Worm (Caenorhabditis elegans) whole organism, L3 larva: ENCODE data around the gene ncl-1.

Experiments
- R02D3.7 ChIP-seq: fragments of 150-350 bp; optimal IDR thresholded peaks from 2 replicates; lab custom pipeline; 2014; ENCODE audit warnings: missing biosample characterization, missing genetic modification characterization
- ZK546.5 ChIP-seq: sonication (generic microtip); optimal IDR thresholded peaks from 2 replicates; lab custom pipeline; 2017; ENCODE audit warnings: missing biosample characterization, missing genetic modification characterization
- aly-2 ChIP-seq: fragments of 150-350 bp; optimal IDR thresholded peaks from 2 replicates; lab custom pipeline; 2014; ENCODE audit warnings: missing biosample characterization, missing genetic modification characterization
- ama-1 ChIP-seq: fragments of 150-350 bp; optimal IDR thresholded peaks from 2 replicates; lab custom pipeline; 2018
- ceh-16 ChIP-seq: sonication (generic microtip); optimal IDR thresholded peaks from 2 replicates; lab custom pipeline; 2017; ENCODE audit warnings: missing biosample characterization, missing genetic modification characterization
- ceh-28 ChIP-seq: fragments of 150-350 bp; optimal IDR thresholded peaks from 2 replicates; lab custom pipeline; 2014; ENCODE audit warnings: missing biosample characterization, missing genetic modification reagents, missing genetic modification characterization
- ceh-82 ChIP-seq: fragments of 150-350 bp; optimal IDR thresholded peaks from 2 replicates; lab custom pipeline; 2014; ENCODE audit warnings: missing biosample characterization, missing genetic modification characterization
- daf-12 ChIP-seq: fragments of 150-350 bp; optimal IDR thresholded peaks from 2 replicates; lab custom pipeline; 2014; ENCODE audit warnings: missing biosample characterization, missing genetic modification reagents, missing genetic modification characterization
- egl-27 ChIP-seq: sonication (generic microtip); optimal IDR thresholded peaks from 4 replicates; lab custom pipeline; 2017; ENCODE audit warnings: missing biosample characterization, missing genetic modification reagents, missing genetic modification characterization
- egl-5 ChIP-seq: fragments of 150-350 bp; optimal IDR thresholded peaks from 2 replicates; lab custom pipeline; 2017; ENCODE audit warnings: missing biosample characterization, missing genetic modification reagents, missing genetic modification characterization, inconsistent platforms
- elt-1 ChIP-seq: fragments of 150-350 bp; optimal IDR thresholded peaks from 2 replicates; lab custom pipeline; 2014; ENCODE audit warnings: missing biosample characterization, missing genetic modification characterization
- elt-2 ChIP-seq: sonication (generic microtip); optimal IDR thresholded peaks from 2 replicates; lab custom pipeline; 2016; ENCODE audit warnings: missing genetic modification reagents, mild to moderate bottlenecking, missing genetic modification characterization, missing compliant biosample characterization
- elt-3 ChIP-seq, 3 experiments: fragments of 150-350 bp in 1 of 3; sonication (generic microtip) in 2 of 3; optimal IDR thresholded peaks; 2 replicates in 2 of 3; 4 replicates in 1 of 3; lab custom pipeline; 2014 to 2017; ENCODE audit warnings: missing biosample characterization in 3 of 3, missing genetic modification characterization in 3 of 3
- eor-1 ChIP-seq, 2 experiments: fragments of 150-350 bp; optimal IDR thresholded peaks; 2 replicates each; lab custom pipeline; 2014 to 2018; ENCODE audit warnings: missing biosample characterization in 2 of 2, missing genetic modification characterization in 2 of 2
- fkh-10 ChIP-seq: sonication (generic microtip); optimal IDR thresholded peaks from 2 replicates; lab custom pipeline; 2017; ENCODE audit warnings: missing biosample characterization, missing genetic modification reagents, missing genetic modification characterization
- fos-1 ChIP-seq: fragments of 150-350 bp; optimal IDR thresholded peaks from 2 replicates; lab custom pipeline; 2014; ENCODE audit warnings: missing biosample characterization, missing genetic modification characterization
- hmg-11 ChIP-seq: sonication (generic microtip); optimal IDR thresholded peaks from 2 replicates; lab custom pipeline; 2016; ENCODE audit warnings: missing genetic modification characterization, missing compliant biosample characterization
- jun-1 ChIP-seq: fragments of 150-350 bp; optimal IDR thresholded peaks from 2 replicates; lab custom pipeline; 2014; ENCODE audit warnings: missing biosample characterization, missing genetic modification reagents, missing genetic modification characterization
- lin-15B ChIP-seq: fragments of 150-350 bp; optimal IDR thresholded peaks from 2 replicates; lab custom pipeline; 2014; ENCODE audit warnings: missing biosample characterization, missing genetic modification characterization
- lin-39 ChIP-seq: fragments of 150-350 bp; optimal IDR thresholded peaks from 2 replicates; lab custom pipeline; 2018; ENCODE audit warnings: missing biosample characterization, missing genetic modification reagents, missing genetic modification characterization
- lsy-12 ChIP-seq: sonication (generic microtip); optimal IDR thresholded peaks from 2 replicates; lab custom pipeline; 2016; ENCODE audit warnings: mild to moderate bottlenecking, missing genetic modification characterization, missing compliant biosample characterization
- mdl-1 ChIP-seq: fragments of 150-350 bp; optimal IDR thresholded peaks from 2 replicates; lab custom pipeline; 2014; ENCODE audit warnings: missing biosample characterization, missing genetic modification characterization
- mml-1 ChIP-seq: fragments of 150-350 bp; sonication (generic microtip); optimal IDR thresholded peaks from 3 replicates; lab custom pipeline; 2014; ENCODE audit warnings: missing biosample characterization, missing genetic modification characterization
- nfya-1 ChIP-seq: sonication (generic microtip); optimal IDR thresholded peaks from 2 replicates; lab custom pipeline; 2017; ENCODE audit warnings: missing genetic modification characterization, mild to moderate bottlenecking, missing compliant biosample characterization, antibody characterized with exemption, moderate library complexity; ENCODE audit not compliant: insufficient read depth
- nhr-12 ChIP-seq: fragments of 150-350 bp; optimal IDR thresholded peaks from 2 replicates; lab custom pipeline; 2014; ENCODE audit warnings: missing biosample characterization, missing genetic modification characterization
- nhr-23 ChIP-seq: fragments of 150-350 bp; optimal IDR thresholded peaks from 2 replicates; lab custom pipeline; 2014; ENCODE audit warnings: missing biosample characterization, missing genetic modification reagents, missing genetic modification characterization
- nhr-237 ChIP-seq: fragments of 150-350 bp; optimal IDR thresholded peaks from 2 replicates; lab custom pipeline; 2014; ENCODE audit warnings: missing biosample characterization, missing genetic modification characterization
- nhr-25 ChIP-seq: sonication (generic microtip); optimal IDR thresholded peaks from 2 replicates; lab custom pipeline; 2017; ENCODE audit warnings: missing biosample characterization, missing genetic modification characterization
- nhr-28 ChIP-seq: fragments of 150-350 bp; optimal IDR thresholded peaks from 2 replicates; lab custom pipeline; 2014; ENCODE audit warnings: missing biosample characterization, missing genetic modification characterization
- nhr-43 ChIP-seq: sonication (generic microtip); optimal IDR thresholded peaks from 2 replicates; lab custom pipeline; 2016; ENCODE audit warnings: mild to moderate bottlenecking, missing genetic modification characterization, missing compliant biosample characterization; ENCODE audit not compliant: poor library complexity, severe bottlenecking
- nhr-67 ChIP-seq: fragments of 150-350 bp; optimal IDR thresholded peaks from 2 replicates; lab custom pipeline; 2014; ENCODE audit warnings: missing biosample characterization, missing genetic modification characterization
- nhr-76 ChIP-seq: fragments of 150-350 bp; sonication (generic microtip); optimal IDR thresholded peaks from 5 replicates; lab custom pipeline; 2014; ENCODE audit warnings: missing biosample characterization, missing genetic modification characterization
- nhr-77 ChIP-seq: fragments of 150-350 bp; optimal IDR thresholded peaks from 2 replicates; lab custom pipeline; 2014; ENCODE audit warnings: missing biosample characterization, missing genetic modification characterization
- pha-4 ChIP-seq: fragments of 150-350 bp; optimal IDR thresholded peaks from 2 replicates; lab custom pipeline; 2014; ENCODE audit warnings: missing biosample characterization, missing genetic modification reagents, missing genetic modification characterization
- pqm-1 ChIP-seq: fragments of 150-350 bp; optimal IDR thresholded peaks from 2 replicates; lab custom pipeline; 2017; ENCODE audit warnings: missing biosample characterization, missing genetic modification characterization, inconsistent platforms
- sea-2 ChIP-seq: fragments of 150-350 bp; sonication (generic microtip); optimal IDR thresholded peaks from 4 replicates; lab custom pipeline; 2014; ENCODE audit warnings: missing biosample characterization, missing genetic modification reagents, missing genetic modification characterization
- skn-1 ChIP-seq: fragments of 150-350 bp; optimal IDR thresholded peaks from 2 replicates; lab custom pipeline; 2014; ENCODE audit warnings: missing biosample characterization, missing genetic modification characterization
- snpc-4 ChIP-seq: fragments of 150-350 bp; optimal IDR thresholded peaks from 2 replicates; lab custom pipeline; 2014; ENCODE audit warnings: missing biosample characterization, missing genetic modification characterization
- tbx-2 ChIP-seq: sonication (generic microtip); optimal IDR thresholded peaks from 2 replicates; lab custom pipeline; 2016; ENCODE audit warnings: mild to moderate bottlenecking, missing genetic modification characterization, missing compliant biosample characterization
- unc-39 ChIP-seq: sonication (generic microtip); optimal IDR thresholded peaks from 4 replicates; lab custom pipeline; 2017; ENCODE audit warnings: missing biosample characterization, missing genetic modification characterization
- unc-62 ChIP-seq: fragments of 150-350 bp; sonication (generic microtip); optimal IDR thresholded peaks from 4 replicates; lab custom pipeline; 2014; ENCODE audit warnings: missing biosample characterization, missing genetic modification reagents, missing genetic modification characterization
- zag-1 ChIP-seq: fragments of 150-350 bp; optimal IDR thresholded peaks from 2 replicates; lab custom pipeline; 2014; ENCODE audit warnings: missing biosample characterization, missing genetic modification characterization
- ztf-11 ChIP-seq: fragments of 150-350 bp; optimal IDR thresholded peaks from 2 replicates; lab custom pipeline; 2014; ENCODE audit warnings: missing biosample characterization, missing genetic modification characterization
- ztf-4 ChIP-seq: fragments of 150-350 bp; optimal IDR thresholded peaks from 2 replicates; lab custom pipeline; 2014; ENCODE audit warnings: missing biosample characterization, missing genetic modification characterization

Gene ncl-1

ce11 chrIII:7703474-7703873, 16.1 kb upstream of the ncl-1 start:
- no peak for TF ChIP-seq lin-39 (tag; lab: Kevin White, UChicago)
- TF ChIP-seq nhr-77 (tag; lab: Kevin White, UChicago) = no peak
- no peak for TF ChIP-seq elt-3 (tag; optimal IDR thresholded peaks at IDR 0.05; lab: Kevin White, UChicago)
- no peak for TF ChIP-seq hmg-11 (tag; lab: Kevin White, UChicago)
- no peak for TF ChIP-seq nhr-76
- TF ChIP-seq ztf-4 (tag; lab: Kevin White, UChicago) = no peak
- no peak for TF ChIP-seq ZK546.5 (tag; lab: Kevin White, UChicago)
- no peak for TF ChIP-seq nhr-28 (tag; lab: Kevin White, UChicago)
- no peak for TF ChIP-seq lin-15B (tag; lab: Kevin White, UChicago)
- no peak for TF ChIP-seq elt-1 (tag; lab: Kevin White, UChicago)
- TF ChIP-seq ceh-16 (tag; lab: Kevin White, UChicago) = no peak
- TF ChIP-seq nhr-67 (tag; lab: Kevin White, UChicago) = no peak
- TF ChIP-seq nhr-12 (tag; lab: Kevin White, UChicago) = no peak
- TF ChIP-seq tbx-2 (tag; lab: Kevin White, UChicago) = no peak
- no peak for TF ChIP-seq pqm-1

ce11 chrIII:7709391-7709790, 10.1 kb upstream of the ncl-1 start, which contains the start of gene lin-13:
TSS of gene lin-13 (minus strand) at chrIII:7709491.
- TF ChIP-seq fos-1 (tag; lab: Kevin White, UChicago) (no peak), pqm-1 (no peak), fkh-10 (GFP tag; lab: Kevin White, UChicago) (no peak), nhr-76 (no peak), eor-1 (tag; optimal IDR thresholded peaks at IDR 0.05; lab: Kevin White, UChicago) (no peak), skn-1 (tag; lab: Kevin White, UChicago) (no peak), ceh-28 (tag; lab: Kevin White, UChicago) (no peak), unc-62 (no peak), nhr-12 (tag; lab: Kevin White, UChicago) (no peak), ceh-82 (tag; lab: Kevin White, UChicago) (no peak)

ce11 chrIII:7710066-7710465, 9.5 kb upstream of the ncl-1 start:
- no peak for TF ChIP-seq elt-1 (tag; lab: Kevin White, UChicago)
- TF ChIP-seq unc-62 = no peak
- no peak for TF ChIP-seq nhr-12 (tag; lab: Kevin White, UChicago)
- no peak for TF ChIP-seq nhr-77 (tag; lab: Kevin White, UChicago)
- peak; percentile 47 for TF ChIP-seq elt-2 (tag; lab: Kevin White, UChicago)
- no peak for TF ChIP-seq mml-1 (tag; lab: Kevin White, UChicago)
- TF ChIP-seq hmg-11 (tag; lab: Kevin White, UChicago) = peak; percentile 82
- TF ChIP-seq pqm-1 = peak; percentile 47
- no peak for TF ChIP-seq aly-2 (tag; lab: Kevin White, UChicago)
- no peak for TF ChIP-seq eor-1 (tag; optimal IDR thresholded peaks at IDR 0.05; lab: Kevin White, UChicago)
- TF ChIP-seq ceh-82 (tag; lab: Kevin White, UChicago) = no peak
- no peak for TF ChIP-seq nhr-237 (tag; lab: Kevin White, UChicago)
- no peak for TF ChIP-seq nhr-43 (tag; lab: Kevin White, UChicago)
- peak; percentile 90 for TF ChIP-seq egl-5 (tag; lab: Kevin White, UChicago)
- peak; percentile 94 for TF ChIP-seq pha-4 (tag; lab: Kevin White, UChicago)
- TF ChIP-seq lin-15B (tag; lab: Kevin White, UChicago) = peak; percentile 86
- no peak for TF ChIP-seq mdl-1 (tag; lab: Kevin White, UChicago)
- TF ChIP-seq ceh-28 (tag; lab: Kevin White, UChicago) = peak; percentile 78
- peak; percentile 76 for TF ChIP-seq nhr-23 (tag; lab: Kevin White, UChicago)
- TF ChIP-seq daf-12 (tag; lab: Kevin White, UChicago) = no peak
- peak; percentile 53 for TF ChIP-seq jun-1 (tag; lab: Kevin White, UChicago)
- peak; percentile 59 for TF ChIP-seq R02D3.7 (tag; lab: Kevin White, UChicago)
- no peak for TF ChIP-seq skn-1 (tag; lab: Kevin White, UChicago)
- TF ChIP-seq lsy-12 (tag; lab: Kevin White, UChicago) = peak; percentile 73
- no peak for TF ChIP-seq elt-3 (tag; optimal IDR thresholded peaks at IDR 0.05; lab: Kevin White, UChicago)
- no peak for TF ChIP-seq snpc-4 (tag; lab: Kevin White, UChicago)
- no peak for TF ChIP-seq nhr-67 (tag; lab: Kevin White, UChicago)
- TF ChIP-seq egl-27 (tag; lab: Kevin White, UChicago) = no peak
- peak; percentile 88 for TF ChIP-seq nfya-1 (tag; lab: Kevin White, UChicago)
- no peak for TF ChIP-seq zag-1 (tag; lab: Kevin White, UChicago)
- peak; percentile 64 for TF ChIP-seq ama-1
- TF ChIP-seq unc-39 (tag; lab: Kevin White, UChicago) = no peak
- peak; percentile 92 for TF ChIP-seq nhr-25 (tag; lab: Kevin White, UChicago)
- TF ChIP-seq lin-39 (tag; lab: Kevin White, UChicago) = peak; percentile 82
- no peak for TF ChIP-seq sea-2 (GFP tag; lab: Kevin White, UChicago)
- no peak for TF ChIP-seq ztf-4 (tag; lab: Kevin White, UChicago)
- TF ChIP-seq ceh-16 (tag; lab: Kevin White, UChicago) = no peak
- TF ChIP-seq ztf-11 = no peak
- TF ChIP-seq tbx-2 (tag; lab: Kevin White, UChicago) = no peak
